Fruit fly (Drosophila melanogaster) whole organism, embryonic: ENCODE data around the gene PGRP-LA.
A peak's percentile ranks its signal among the peaks of the same experiment; 100 is the strongest.

Experiments
- Ada2b ChIP-seq: fragments of 200-800 bp; sonication (Bioruptor generic); IDR thresholded peaks from 2 replicates; pipeline ENCODE4 v1.3.6; 2022; ENCODE audit warnings: missing biosample characterization, missing genetic modification characterization
- Adf1 ChIP-seq: fragments of 200-800 bp; sonication (Bioruptor generic); IDR thresholded peaks from 2 replicates; pipeline ENCODE4 v1.3.6; 2022; ENCODE audit warnings: missing biosample characterization, missing genetic modification characterization
- CG10267 ChIP-seq: fragments of 200-800 bp; sonication (Bioruptor generic); optimal IDR thresholded peaks from 2 replicates; lab custom pipeline; 2018; ENCODE audit warnings: missing biosample characterization, mild to moderate bottlenecking, missing genetic modification characterization, moderate library complexity
- CG10431 ChIP-seq: fragments of 200-800 bp; sonication (Bioruptor generic); optimal IDR thresholded peaks from 3 replicates; lab custom pipeline; 2018; ENCODE audit warnings: missing biosample characterization, mild to moderate bottlenecking, missing genetic modification characterization
- CG11085 ChIP-seq: fragments of 200-800 bp; sonication (Bioruptor generic); IDR thresholded peaks from 2 replicates; pipeline ENCODE4 v1.3.6; 2022; ENCODE audit warnings: missing biosample characterization, missing genetic modification characterization
- CG14014 ChIP-seq: fragments of 200-800 bp; sonication (Bioruptor generic); IDR thresholded peaks from 2 replicates; pipeline ENCODE4 v1.3.6; 2022; ENCODE audit warnings: missing biosample characterization, missing genetic modification characterization
- CG14965 ChIP-seq: fragments of 200-800 bp; sonication (Bioruptor generic); optimal IDR thresholded peaks from 2 replicates; lab custom pipeline; 2016; ENCODE audit warnings: missing biosample characterization, missing genetic modification characterization, borderline replicate concordance
- CG1603 ChIP-seq: fragments of 200-800 bp; sonication (Bioruptor generic); optimal IDR thresholded peaks from 2 replicates; lab custom pipeline; 2019; ENCODE audit warnings: missing biosample characterization, mild to moderate bottlenecking, missing genetic modification characterization, moderate library complexity
- CG17359 ChIP-seq: fragments of 200-800 bp; sonication (Bioruptor generic); optimal IDR thresholded peaks from 3 replicates; lab custom pipeline; 2018; ENCODE audit warnings: missing biosample characterization, mild to moderate bottlenecking, missing genetic modification characterization, moderate library complexity
- CG2875 ChIP-seq: fragments of 200-800 bp; sonication (Bioruptor generic); optimal IDR thresholded peaks from 2 replicates; lab custom pipeline; 2017; ENCODE audit warnings: missing biosample characterization, mild to moderate bottlenecking, missing genetic modification characterization, missing genetic modification reagents
- CG34224 ChIP-seq: fragments of 200-800 bp; sonication (Bioruptor generic); IDR thresholded peaks from 3 replicates; pipeline ENCODE4 v1.3.6; 2022; ENCODE audit warnings: missing biosample characterization, missing genetic modification characterization; ENCODE audit not compliant: partially characterized antibody
- CG42726 ChIP-seq: fragments of 200-800 bp; sonication (Bioruptor generic); IDR thresholded peaks from 2 replicates; pipeline ENCODE4 v1.3.6; 2022; ENCODE audit warnings: missing biosample characterization, missing genetic modification characterization; ENCODE audit not compliant: partially characterized antibody
- CG4328 ChIP-seq: fragments of 200-800 bp; sonication (Bioruptor generic); optimal IDR thresholded peaks from 3 replicates; lab custom pipeline; 2017; ENCODE audit warnings: missing biosample characterization, missing genetic modification reagents, missing genetic modification characterization
- CG6654 ChIP-seq: fragments of 200-800 bp; sonication (Bioruptor generic); optimal IDR thresholded peaks from 2 replicates; lab custom pipeline; 2017; ENCODE audit warnings: missing biosample characterization, mild to moderate bottlenecking, missing genetic modification characterization
- CG7372 ChIP-seq: fragments of 200-800 bp; sonication (Bioruptor generic); IDR thresholded peaks from 2 replicates; pipeline ENCODE4 v1.3.6; 2022; ENCODE audit warnings: missing biosample characterization, missing genetic modification characterization
- CG7839 ChIP-seq: fragments of 200-800 bp; sonication (Bioruptor generic); optimal IDR thresholded peaks from 3 replicates; lab custom pipeline; 2018; ENCODE audit warnings: missing biosample characterization, mild to moderate bottlenecking, missing genetic modification characterization, moderate library complexity
- Dll ChIP-seq: fragments of 200-800 bp; sonication (Bioruptor generic); IDR thresholded peaks from 4 replicates; pipeline ENCODE4 v1.3.6; 2022; ENCODE audit warnings: missing biosample characterization, missing genetic modification characterization; ENCODE audit not compliant: partially characterized antibody
- Fer2 ChIP-seq: fragments of 200-800 bp; sonication (Bioruptor generic); optimal IDR thresholded peaks from 2 replicates; lab custom pipeline; 2018; ENCODE audit warnings: missing biosample characterization, mild to moderate bottlenecking, missing genetic modification characterization, moderate library complexity
- HHEX ChIP-seq: fragments of 200-800 bp; sonication (Bioruptor generic); optimal IDR thresholded peaks from 3 replicates; lab custom pipeline; 2017; ENCODE audit warnings: missing biosample characterization, mild to moderate bottlenecking, missing genetic modification characterization, missing genetic modification reagents
- HmgZ ChIP-seq: fragments of 200-800 bp; sonication (Bioruptor generic); optimal IDR thresholded peaks from 2 replicates; lab custom pipeline; 2018; ENCODE audit warnings: missing biosample characterization, mild to moderate bottlenecking, missing genetic modification characterization
- NC2β ChIP-seq: fragments of 200-800 bp; sonication (Bioruptor generic); optimal IDR thresholded peaks from 2 replicates; lab custom pipeline; 2016; ENCODE audit warnings: missing biosample characterization, missing genetic modification characterization
- NK7.1 ChIP-seq: fragments of 200-800 bp; sonication (Bioruptor generic); optimal IDR thresholded peaks from 3 replicates; lab custom pipeline; 2016; ENCODE audit warnings: missing biosample characterization, missing genetic modification characterization
- Oaz ChIP-seq: fragments of 200-800 bp; sonication (Bioruptor generic); IDR thresholded peaks from 2 replicates; pipeline ENCODE4 v1.3.6; 2022; ENCODE audit warnings: missing biosample characterization, missing genetic modification characterization
- Rfx ChIP-seq: fragments of 200-800 bp; sonication (Bioruptor generic); IDR thresholded peaks from 2 replicates; pipeline ENCODE4 v1.3.6; 2022; ENCODE audit warnings: missing biosample characterization, missing genetic modification characterization
- Ssrp ChIP-seq: fragments of 200-800 bp; sonication (Bioruptor generic); optimal IDR thresholded peaks from 2 replicates; lab custom pipeline; 2018; ENCODE audit warnings: missing biosample characterization, mild to moderate bottlenecking, missing genetic modification characterization, moderate library complexity
- Vsx1 ChIP-seq: fragments of 200-800 bp; sonication (Bioruptor generic); optimal IDR thresholded peaks from 2 replicates; lab custom pipeline; 2017; ENCODE audit warnings: missing biosample characterization, mild to moderate bottlenecking, missing genetic modification characterization, missing genetic modification reagents
- az2 ChIP-seq: fragments of 200-800 bp; sonication (Bioruptor generic); optimal IDR thresholded peaks from 3 replicates; lab custom pipeline; 2016; ENCODE audit warnings: missing biosample characterization, missing genetic modification characterization
- bcd ChIP-seq: fragments of 200-800 bp; sonication (Bioruptor generic); optimal IDR thresholded peaks from 2 replicates; lab custom pipeline; 2017; ENCODE audit warnings: missing biosample characterization, mild to moderate bottlenecking, missing genetic modification characterization
- chn ChIP-seq: fragments of 200-800 bp; sonication (Bioruptor generic); optimal IDR thresholded peaks from 2 replicates; lab custom pipeline; 2016; ENCODE audit warnings: missing biosample characterization, missing genetic modification characterization
- crol ChIP-seq: fragments of 200-800 bp; sonication (Bioruptor generic); IDR thresholded peaks from 2 replicates; pipeline ENCODE4 v1.3.6; 2022; ENCODE audit warnings: missing biosample characterization, missing genetic modification characterization
- crp ChIP-seq, 2 experiments: fragments of 200-800 bp; sonication (Bioruptor generic); optimal IDR thresholded peaks; 2 replicates in 1 of 2; 3 replicates in 1 of 2; lab custom pipeline; 2017; ENCODE audit warnings: missing biosample characterization in 2 of 2, missing genetic modification characterization in 2 of 2, mild to moderate bottlenecking in 1 of 2, moderate library complexity in 1 of 2
- dm ChIP-seq: fragments of 200-800 bp; sonication (Bioruptor generic); optimal IDR thresholded peaks from 3 replicates; lab custom pipeline; 2016; ENCODE audit warnings: missing biosample characterization, missing genetic modification characterization
- dmrt11E ChIP-seq: fragments of 200-800 bp; sonication (Bioruptor generic); optimal IDR thresholded peaks from 3 replicates; lab custom pipeline; 2018; ENCODE audit warnings: missing biosample characterization, mild to moderate bottlenecking, missing genetic modification characterization, moderate library complexity
- esg ChIP-seq: fragments of 200-800 bp; sonication (Bioruptor generic); conservative IDR thresholded peaks from 2 replicates; pipeline ENCODE4 v1.3.6; 2022; ENCODE audit warnings: missing biosample characterization, missing genetic modification characterization
- gfzf ChIP-seq: fragments of 200-800 bp; sonication (Bioruptor generic); optimal IDR thresholded peaks from 2 replicates; lab custom pipeline; 2016; ENCODE audit warnings: missing biosample characterization, mild to moderate bottlenecking, missing genetic modification characterization, moderate library complexity
- her ChIP-seq: fragments of 200-800 bp; sonication (Bioruptor generic); optimal IDR thresholded peaks from 2 replicates; lab custom pipeline; 2016; ENCODE audit warnings: missing biosample characterization, missing genetic modification characterization
- nom ChIP-seq: fragments of 200-800 bp; sonication (Bioruptor generic); optimal IDR thresholded peaks from 2 replicates; lab custom pipeline; 2017; ENCODE audit warnings: missing biosample characterization, missing genetic modification characterization, mild to moderate bottlenecking, moderate library complexity, missing genetic modification reagents
- pan ChIP-seq, 4 experiments: fragments of >200 bp in 3 of 4; fragments of 200-800 bp in 1 of 4; sonication (Bioruptor generic) in 1 of 4; optimal IDR thresholded peaks in 3 of 4; IDR thresholded peaks in 1 of 4; 2 replicates each; pipeline versions ENCODE4 v1.3.6 to Lab custom; 2017 to 2022; ENCODE audit warnings: missing biosample characterization in 2 of 4, missing genetic modification characterization in 2 of 4, mixed read lengths in 1 of 4
- peb ChIP-seq: fragments of 200-800 bp; sonication (Bioruptor generic); IDR thresholded peaks from 2 replicates; pipeline ENCODE4 v1.3.6; 2022; ENCODE audit warnings: missing biosample characterization, missing genetic modification characterization
- prd ChIP-seq, 3 experiments: fragments of >200 bp in 2 of 3; fragments of 200-800 bp in 1 of 3; sonication (Bioruptor generic) in 1 of 3; optimal IDR thresholded peaks in 2 of 3; IDR thresholded peaks in 1 of 3; 2 replicates in 2 of 3; 3 replicates in 1 of 3; pipeline versions ENCODE4 v1.3.6 to Lab custom; 2017 to 2022; ENCODE audit warnings: missing biosample characterization in 1 of 3, missing genetic modification characterization in 1 of 3
- sens ChIP-seq: fragments of 200-800 bp; sonication (Bioruptor generic); peaks from one replicate; lab custom pipeline; 2016; ENCODE audit warnings: missing biosample characterization, missing genetic modification characterization
- sna ChIP-seq: fragments of 200-800 bp; sonication (Bioruptor generic); IDR thresholded peaks from 2 replicates; pipeline ENCODE4 v1.3.6; 2022; ENCODE audit warnings: missing biosample characterization, missing genetic modification characterization; ENCODE audit not compliant: partially characterized antibody
- sr ChIP-seq: fragments of 200-800 bp; sonication (Bioruptor generic); IDR thresholded peaks from 3 replicates; pipeline ENCODE4 v1.3.6; 2022; ENCODE audit warnings: missing biosample characterization, missing genetic modification characterization
- tap ChIP-seq: fragments of 200-800 bp; optimal IDR thresholded peaks from 3 replicates; lab custom pipeline; 2019; ENCODE audit warnings: missing biosample characterization, mild to moderate bottlenecking, missing genetic modification characterization, moderate library complexity
- tgo ChIP-seq: fragments of 200-800 bp; sonication (Bioruptor generic); IDR thresholded peaks from 3 replicates; pipeline ENCODE4 v1.3.6; 2022; ENCODE audit warnings: missing biosample characterization, missing genetic modification characterization
- trh ChIP-seq: fragments of 200-800 bp; sonication (Bioruptor generic); optimal IDR thresholded peaks from 2 replicates; lab custom pipeline; 2016; ENCODE audit warnings: missing biosample characterization, missing genetic modification characterization
- usp ChIP-seq: fragments of >200 bp; optimal IDR thresholded peaks from 2 replicates; lab custom pipeline; 2017; ENCODE audit warnings: missing biosample characterization, missing genetic modification characterization

Gene PGRP-LA

dm6 chr3L:9373374-9374004, 39.4 kb downstream of the PGRP-LA start (continued):
- TF ChIP-seq dmrt11E (tag; lab: Kevin White, UChicago) (peak; percentile 33), crol (no peak), crp (GFP tag; optimal IDR thresholded peaks at IDR 0.05; lab: Kevin White, UChicago) (no peak), Ssrp (tag; lab: Kevin White, UChicago) (peak; percentile 54), Adf1 (no peak), her (GFP tag; lab: Kevin White, UChicago) (no peak), CG17359 (tag; lab: Kevin White, UChicago) (peak; percentile 82), tap (peak; percentile 59), sr (GFP tag; lab: Robert Waterston, UW) (peak; percentile 23; the same call in 1 of the 3 replicates), pan (optimal IDR thresholded peaks at IDR 0.05; lab: Kevin White, UChicago) (no peak), pan (GFP tag; optimal IDR thresholded peaks at IDR 0.05 in 1 of 2, IDR thresholded peaks at IDR 0.05 in 1 of 2) (peak in 1 of 2 experiments; percentile 50), HmgZ (tag; lab: Kevin White, UChicago) (peak; percentile 4), az2 (GFP tag; lab: Kevin White, UChicago) (peak; percentile 66), HHEX (GFP tag; lab: Kevin White, UChicago) (peak; percentile 77), prd (optimal IDR thresholded peaks at IDR 0.05; lab: Kevin White, UChicago) (no peak), prd (GFP tag; IDR thresholded peaks at IDR 0.05; lab: Robert Waterston, UW) (peak; percentile 60), chn (GFP tag; lab: Kevin White, UChicago) (peak; percentile 6), Ada2b (GFP tag; lab: Robert Waterston, UW) (peak; percentile 81), CG10431 (GFP tag; lab: Kevin White, UChicago) (no peak), trh (GFP tag; lab: Kevin White, UChicago) (peak; percentile 14), sens (GFP tag; lab: Kevin White, UChicago) (peak; percentile 89), CG1603 (tag; lab: Kevin White, UChicago) (no peak), bcd (GFP tag; lab: Kevin White, UChicago) (peak; percentile 59), CG34224 (peak; percentile 53; the same call in 1 of the 3 replicates), gfzf (GFP tag; lab: Kevin White, UChicago) (no peak), CG2875 (GFP tag; lab: Kevin White, UChicago) (peak; percentile 64), Dll (GFP tag; lab: Robert Waterston, UW) (peak; percentile 62; the same call in 2 of the 4 replicates), NC2β (GFP tag; lab: Kevin White, UChicago) (peak; percentile 5), CG11085 (GFP tag; lab: Robert Waterston, UW) (no peak), CG42726 (no peak), NK7.1 (no peak), dm (GFP tag; lab: Kevin White, UChicago) (no peak), CG7839 (tag; lab: Kevin White, UChicago) (peak; percentile 75), tgo (GFP tag; lab: Robert Waterston, UW) (peak; percentile 67; the same call in 2 of the 3 replicates), CG14014 (GFP tag; lab: Robert Waterston, UW) (peak; percentile 70; the same call in 1 of the 2 replicates), CG4328 (GFP tag; lab: Kevin White, UChicago) (peak; percentile 61), esg (peak; percentile 48), CG10267 (peak; percentile 61), CG6654 (GFP tag; lab: Kevin White, UChicago) (no peak), sna (GFP tag; lab: Robert Waterston, UW) (peak; percentile 67; the same call in 1 of the 2 replicates), nom (GFP tag; lab: Kevin White, UChicago) (peak; percentile 62), peb (GFP tag; lab: Robert Waterston, UW) (peak; percentile 40), Fer2 (tag; lab: Kevin White, UChicago) (no peak), Vsx1 (GFP tag; lab: Kevin White, UChicago) (peak; percentile 66), Oaz (GFP tag; lab: Robert Waterston, UW) (peak; percentile 55), CG7372 (GFP tag; lab: Robert Waterston, UW) (peak; percentile 28; the same call in 1 of the 2 replicates), Rfx (peak; percentile 86), usp (no peak), CG14965 (no peak)
